Fruit fly (Drosophila melanogaster) whole organism, larva: ENCODE measurements around the gene Ir68a.
A peak's percentile ranks its signal among the peaks of the same experiment; 100 is the strongest.

ENCODE experiments used
- noc ChIP-seq: fragments of 200-800 bp; sonication (Bioruptor generic); optimal IDR thresholded peaks from 3 replicates; lab custom pipeline; 2019; ENCODE audit warnings: missing biosample characterization, mild to moderate bottlenecking, missing genetic modification characterization, moderate library complexity

Gene Ir68a

DNA sequence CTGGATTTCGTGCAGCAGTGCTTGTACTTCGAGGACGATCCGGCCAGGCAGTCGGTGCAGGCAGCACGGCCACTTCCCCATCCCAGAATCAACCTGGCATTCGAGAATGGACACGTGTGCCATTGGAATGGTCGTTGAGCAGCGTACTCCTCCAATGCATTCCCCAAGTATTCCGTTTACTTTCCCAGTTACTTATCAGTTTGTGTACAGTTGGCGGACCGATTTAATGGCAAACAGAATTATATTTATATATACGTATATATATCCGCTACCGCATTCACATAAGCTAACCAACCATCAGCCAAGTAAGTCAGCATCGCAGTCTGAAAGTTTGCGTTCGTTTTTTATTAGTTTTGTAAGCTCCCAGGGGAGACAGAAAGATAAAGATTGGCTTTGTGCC lies 22.4 kb downstream of the Ir68a start:
- no peak for TF ChIP-seq noc (tag; lab: Kevin White, UChicago)

DNA sequence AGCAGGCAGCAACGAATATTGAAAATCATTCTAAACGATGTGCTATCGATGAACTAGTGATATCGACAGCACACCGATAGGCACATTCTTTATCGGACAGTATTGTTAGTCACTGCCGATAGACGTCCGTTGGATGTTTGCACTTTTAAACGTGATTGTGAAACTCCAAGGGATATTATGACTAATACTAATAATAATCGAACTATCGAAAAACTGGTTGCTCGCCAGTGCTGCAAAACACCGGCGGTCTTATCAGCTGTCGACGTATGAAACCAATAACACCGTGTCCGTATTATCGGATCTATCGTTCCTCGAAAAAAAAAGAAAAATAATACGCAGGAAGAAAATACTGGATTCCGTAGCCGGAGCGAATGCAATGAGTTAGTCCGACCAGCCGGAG lies 25.5 kb downstream of the Ir68a start, which contains the start of the genes Ube3a and CG7600:
Ube3a (minus strand) TSS at position 67 of the 400 bp plus-strand sequence.
CG7600 (plus strand) TSS at position 270 of the 400 bp plus-strand sequence.
- peak; percentile 53 for TF ChIP-seq noc (tag; lab: Kevin White, UChicago)

DNA sequence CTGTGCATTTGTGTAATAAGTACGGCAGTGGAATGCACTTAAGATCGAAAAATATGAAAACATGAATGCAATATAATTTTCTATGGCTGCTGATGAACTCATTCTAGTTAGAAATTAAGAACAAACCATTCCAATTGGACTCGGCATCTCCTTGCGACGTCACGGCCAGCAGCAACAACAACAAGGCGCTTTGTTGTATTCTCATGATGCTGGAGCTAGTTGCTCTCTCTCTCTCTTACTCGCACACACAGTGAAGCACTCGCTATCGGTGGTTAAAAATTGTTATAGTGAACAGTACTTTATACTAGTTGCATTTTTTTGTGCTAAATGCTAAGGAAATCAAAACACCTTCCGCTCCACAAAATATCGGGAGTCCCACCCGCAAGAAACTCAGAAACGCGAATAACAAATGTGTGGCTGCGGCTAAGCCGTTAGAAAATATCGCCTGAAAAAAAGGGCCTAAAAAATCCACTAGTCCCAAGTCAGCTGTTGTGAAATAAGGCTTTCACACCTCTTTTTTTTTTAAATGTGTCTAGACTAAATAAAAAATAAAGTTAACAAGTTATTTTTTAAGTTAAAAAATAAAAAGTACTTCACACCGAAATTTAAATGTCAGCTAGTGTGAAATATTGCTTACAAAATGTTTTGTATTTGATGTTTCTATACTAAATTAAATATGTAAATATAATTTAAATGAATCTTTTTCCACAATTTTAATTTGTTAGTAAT lies 30.2 kb downstream of the Ir68a start, which contains the start of gene Plod:
Plod (minus strand) TSS at position 409 of the 729 bp plus-strand sequence.
- peak; percentile 36 for TF ChIP-seq noc (tag; lab: Kevin White, UChicago)

DNA sequence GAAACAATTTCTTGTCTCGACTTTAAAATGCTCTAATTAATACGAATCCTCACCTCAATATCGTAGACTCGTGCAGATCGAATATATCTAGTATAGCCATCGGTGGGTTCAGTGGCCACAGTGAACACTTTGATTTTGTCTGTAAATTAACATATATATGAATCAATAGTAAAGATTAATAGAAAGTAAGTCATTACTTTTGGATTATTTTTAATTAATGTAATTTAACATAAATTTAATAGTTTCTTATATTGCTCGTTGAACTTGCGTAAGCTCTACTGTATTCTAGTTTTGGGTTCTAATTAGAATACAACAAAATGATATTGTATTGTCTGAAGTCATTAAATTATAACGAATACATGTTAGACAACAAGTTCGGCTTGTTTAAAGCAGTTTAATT lies 31.2 kb downstream of the Ir68a start:
- peak; percentile 58 for TF ChIP-seq noc (tag; lab: Kevin White, UChicago)

DNA sequence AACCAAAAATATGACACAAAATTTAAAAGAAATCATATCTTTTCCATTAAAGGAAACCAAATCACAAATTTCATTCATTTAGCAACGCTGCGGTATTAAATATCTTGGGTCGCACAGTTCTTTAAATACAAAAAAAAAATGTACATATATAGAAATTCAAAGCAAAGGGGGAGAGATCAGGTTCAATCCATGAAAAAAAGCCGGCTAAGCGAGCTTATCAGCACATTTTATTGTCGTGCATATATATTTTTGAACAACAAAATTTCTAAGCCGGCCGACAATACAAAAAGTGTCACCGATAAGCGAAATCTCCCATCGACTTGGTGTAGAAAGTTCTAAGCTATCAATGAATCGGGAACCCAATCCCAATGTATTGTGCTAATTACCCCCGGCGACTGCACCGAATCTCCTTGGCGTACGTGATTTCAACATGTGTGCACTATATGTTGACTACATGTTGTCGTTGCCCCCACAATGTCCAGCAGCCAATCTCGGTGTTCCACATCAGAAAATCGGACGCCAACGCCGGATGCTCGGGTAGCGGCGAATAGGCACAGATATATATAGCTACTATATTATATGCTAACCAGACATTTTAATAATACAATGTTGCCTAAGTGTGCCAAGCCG lies 32.1 kb downstream of the Ir68a start:
- peak; percentile 24 for TF ChIP-seq noc (tag; lab: Kevin White, UChicago)

DNA sequence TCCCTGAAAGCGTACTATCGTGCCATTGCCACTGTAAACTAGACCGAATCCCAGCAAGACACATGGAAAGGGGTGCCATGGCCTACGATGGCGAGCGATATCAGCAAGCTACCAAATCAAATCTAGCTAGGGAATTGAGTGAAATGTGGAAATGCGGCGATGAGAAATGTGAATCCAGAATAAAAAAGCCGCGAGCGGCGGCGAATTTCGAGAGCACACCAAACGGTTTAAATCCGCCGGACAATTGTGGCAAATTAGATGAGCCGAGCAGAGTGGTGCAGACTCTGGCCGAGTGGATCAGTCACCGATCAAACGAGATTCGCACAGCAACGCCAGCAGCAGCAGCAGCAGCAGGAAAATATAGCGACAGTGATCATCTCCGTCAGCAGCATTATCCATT lies 35.0 kb downstream of the Ir68a start, which contains the start of gene nkt:
nkt (plus strand) TSS at position 301 of the 400 bp plus-strand sequence.
- TF ChIP-seq noc (tag; lab: Kevin White, UChicago): no peak

DNA sequence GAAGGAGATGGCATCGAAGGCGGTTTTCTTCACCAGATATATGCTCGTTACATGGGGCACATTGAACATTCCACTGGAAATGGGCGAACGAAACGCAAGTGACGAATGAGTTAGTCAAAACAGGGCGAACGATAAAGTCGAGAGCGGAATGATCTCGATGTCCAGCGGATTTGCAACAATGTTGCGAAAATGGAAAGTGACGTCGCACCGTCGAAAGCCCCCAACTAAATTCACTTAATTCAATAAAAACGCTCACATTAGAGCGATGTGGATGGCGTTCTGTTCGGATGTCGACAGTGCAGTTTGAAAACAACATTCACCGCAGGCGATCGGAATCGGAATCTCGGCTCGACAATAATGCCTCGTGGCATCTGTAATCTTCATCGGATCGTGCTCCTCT lies 36.7 kb downstream of the Ir68a start, which contains the start of gene CG7607:
CG7607 (plus strand) TSS at position 301 of the 400 bp plus-strand sequence.
- TF ChIP-seq noc (tag; lab: Kevin White, UChicago): no peak

DNA sequence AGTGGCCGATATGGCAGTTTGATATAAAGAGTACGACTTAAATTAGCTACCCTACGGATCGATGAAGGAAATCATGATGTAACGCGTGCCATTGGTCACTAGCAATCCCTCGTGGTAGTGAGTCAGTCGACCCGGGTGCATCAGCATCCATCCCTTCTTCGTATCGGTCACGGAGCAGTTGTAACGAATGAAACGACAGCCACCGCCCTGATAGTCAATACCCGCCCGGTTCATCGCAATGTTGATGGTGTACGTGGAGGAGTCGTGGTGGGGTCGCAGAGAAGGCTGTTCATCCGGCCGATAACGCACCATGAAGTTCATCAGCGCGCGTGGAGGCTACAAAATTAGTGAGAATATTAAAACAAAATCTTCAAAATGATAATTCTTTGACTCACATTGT lies 37.6 kb downstream of the Ir68a start:
- no peak for TF ChIP-seq noc (tag; lab: Kevin White, UChicago)

DNA sequence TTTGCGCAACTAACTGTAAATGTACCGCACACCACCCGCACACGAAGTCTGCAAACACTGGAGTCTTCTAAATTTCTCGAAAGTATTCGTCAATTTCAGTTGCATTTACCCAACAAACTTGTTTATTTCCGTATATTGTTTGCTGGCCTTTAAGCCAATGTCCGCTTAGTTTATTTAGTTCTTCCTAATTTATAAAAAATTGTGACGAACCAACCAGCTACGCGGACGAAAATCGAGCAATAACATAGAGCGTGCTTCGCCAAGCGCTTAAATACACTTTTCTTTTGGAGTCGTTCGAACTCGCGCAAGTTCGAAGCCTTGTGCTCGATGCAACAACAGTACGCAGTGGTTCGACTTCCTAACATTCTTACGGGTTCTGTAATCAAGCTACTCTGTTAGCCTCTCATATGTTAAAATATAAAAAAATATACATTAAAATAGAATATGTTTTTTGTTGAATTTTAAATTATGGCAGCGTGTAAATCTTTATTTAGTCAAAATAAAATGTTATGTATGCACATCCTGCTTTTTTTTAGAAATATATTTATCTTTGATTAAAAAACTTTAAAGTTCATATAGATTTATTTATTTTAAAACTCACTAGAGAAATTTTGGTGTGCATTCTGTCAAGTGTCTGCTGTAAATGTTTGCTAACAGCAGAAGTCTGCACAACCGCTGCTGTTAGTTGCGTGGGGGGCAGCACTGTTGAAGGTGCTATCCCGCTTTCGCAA lies 38.6 kb downstream of the Ir68a start, which contains the start of gene GlcAT-P:
GlcAT-P (minus strand) TSS at position 246 of the 731 bp plus-strand sequence.
- TF ChIP-seq noc (tag; lab: Kevin White, UChicago): peak; percentile 71

DNA sequence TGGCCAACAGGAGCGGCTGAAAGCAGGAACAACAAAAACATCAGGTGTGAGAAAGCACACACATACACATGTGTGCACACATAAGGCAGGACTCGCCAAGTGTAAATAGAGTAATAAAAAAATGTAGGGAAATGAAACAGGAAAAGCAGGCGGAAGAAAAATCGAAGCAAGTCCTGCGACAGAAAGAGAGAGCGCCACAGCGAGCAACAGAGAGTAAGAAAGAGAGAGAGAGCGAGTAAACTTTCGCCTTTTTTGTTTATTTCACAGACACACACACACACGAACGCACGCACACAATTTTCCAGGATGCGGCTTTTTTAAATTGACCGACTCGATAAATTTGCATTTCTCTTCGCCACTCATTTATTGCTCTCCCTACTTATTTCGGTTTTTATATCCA lies 39.2 kb downstream of the Ir68a start:
- no peak for TF ChIP-seq noc (tag; lab: Kevin White, UChicago)

DNA sequence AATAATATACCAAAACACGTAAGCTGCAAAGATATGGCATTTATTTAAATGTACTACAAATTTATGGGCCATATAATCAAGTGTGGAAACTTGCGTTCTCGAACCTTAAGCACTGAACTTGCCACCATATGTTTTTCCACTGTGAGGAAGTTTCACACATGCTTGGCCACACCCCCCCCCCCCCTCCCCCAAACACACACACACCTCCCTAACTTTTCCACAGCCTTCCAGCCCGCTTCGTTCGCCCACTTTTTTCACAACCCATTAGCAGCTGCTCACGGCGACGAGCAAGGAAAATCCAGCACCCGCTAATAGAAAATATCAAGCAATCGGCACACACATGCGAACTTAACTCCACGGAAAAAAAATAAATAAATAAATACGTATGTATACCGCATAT lies 40.7 kb downstream of the Ir68a start:
- TF ChIP-seq noc (tag; lab: Kevin White, UChicago): no peak

DNA sequence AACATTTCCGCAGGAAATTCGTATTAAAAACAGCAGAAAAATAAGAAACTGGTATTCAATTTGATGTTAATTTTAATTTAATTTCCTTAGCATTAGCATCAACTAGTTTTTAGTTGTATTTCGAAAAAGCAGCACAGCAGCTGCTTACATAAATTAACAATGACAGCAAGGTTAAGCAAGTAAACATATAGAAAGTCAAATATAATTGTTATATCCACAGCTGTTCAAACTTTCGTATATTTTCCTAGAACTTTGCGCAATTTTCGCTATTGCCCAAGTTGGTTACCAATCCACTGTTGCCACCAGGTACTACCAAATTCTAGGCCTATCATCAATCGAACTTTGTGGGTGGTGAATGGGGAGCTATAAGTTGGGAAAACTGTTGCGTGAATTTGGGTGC lies 46.0 kb downstream of the Ir68a start:
- TF ChIP-seq noc (tag; lab: Kevin White, UChicago): no peak

DNA sequence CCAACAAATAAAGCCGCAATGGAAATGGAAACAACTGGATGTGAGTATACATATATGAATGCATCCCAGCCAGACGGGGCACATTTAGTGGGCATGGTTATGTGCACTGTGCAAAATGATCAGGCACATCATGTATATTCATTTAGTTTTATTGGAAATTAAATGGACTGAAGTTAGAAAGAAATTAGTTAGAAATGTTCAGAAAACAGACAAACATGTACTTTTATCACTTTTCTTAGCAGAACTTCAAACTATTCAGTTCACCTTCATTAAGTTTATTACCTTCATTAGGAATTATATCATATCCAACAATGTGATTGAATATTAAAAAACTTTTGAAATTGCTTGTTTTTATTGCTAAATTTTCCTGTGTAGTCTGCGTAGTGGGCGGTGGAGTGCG lies 49.2 kb downstream of the Ir68a start:
- no peak for TF ChIP-seq noc (tag; lab: Kevin White, UChicago)

DNA sequence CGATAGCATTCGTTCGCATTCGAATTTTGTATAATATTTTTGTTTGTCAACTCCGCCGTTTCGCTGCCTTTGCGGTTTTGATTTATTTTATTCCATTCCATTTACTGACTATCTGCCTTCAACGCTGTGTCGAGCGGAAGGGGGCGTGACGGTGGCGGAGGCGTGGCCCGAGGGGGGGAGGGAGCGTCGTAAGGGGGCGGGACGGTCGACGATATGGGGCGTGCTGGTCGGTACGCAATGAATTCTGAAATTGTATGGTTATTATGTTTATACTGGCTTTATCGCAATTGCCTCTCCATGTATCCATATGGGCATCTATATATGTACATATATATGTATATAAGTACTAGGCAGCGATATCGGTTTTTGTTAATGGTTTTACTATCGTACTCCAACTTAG lies 52.1 kb downstream of the Ir68a start:
- TF ChIP-seq noc (tag; lab: Kevin White, UChicago): no peak

DNA sequence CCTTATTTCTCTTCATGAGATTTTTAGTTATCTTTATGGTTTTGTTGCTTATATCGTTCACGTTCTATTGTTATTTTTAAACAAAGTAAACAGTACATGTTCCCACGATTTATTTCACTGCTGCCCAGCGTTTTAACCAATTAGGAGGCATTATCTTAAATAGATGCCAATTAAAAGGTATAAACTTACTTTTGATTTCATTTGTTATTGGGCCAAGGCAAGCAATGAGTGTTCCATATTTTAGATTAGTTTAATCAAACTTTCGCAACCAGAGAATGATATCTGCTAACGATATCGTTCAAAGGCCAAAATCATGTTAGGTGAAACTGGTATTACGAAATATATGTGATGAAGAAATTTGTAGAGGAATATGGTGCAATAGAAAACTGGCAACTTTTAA lies 53.0 kb downstream of the Ir68a start:
- TF ChIP-seq noc (tag; lab: Kevin White, UChicago): no peak
